Worm (Caenorhabditis elegans): Measurements from ENCODE around the gene F14F7.4.

Gene F14F7.4

DNA sequence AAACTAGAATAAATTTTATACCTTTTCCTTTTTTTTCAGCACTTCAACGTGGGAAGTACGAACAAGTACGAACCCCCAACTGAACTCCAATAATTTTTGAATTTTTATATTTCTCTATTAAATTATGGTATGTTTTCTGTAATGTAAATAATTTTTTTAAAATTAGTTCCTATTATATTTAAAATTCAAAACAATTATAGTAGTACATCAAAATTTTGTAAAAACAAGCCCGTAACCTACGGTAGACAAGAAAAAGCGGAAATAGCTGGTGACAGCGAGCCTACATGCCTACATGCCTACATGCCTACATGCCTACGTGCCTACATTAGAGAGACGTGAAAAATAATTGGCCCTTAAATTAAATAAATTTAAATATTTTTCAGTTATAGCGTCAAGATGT is 2.2 kb upstream of the F14F7.4 start, which contains the start of gene F14F7.5:
Gene F14F7.5 (plus strand): TSS at position 301 of the 400 bp plus-strand sequence.
- TF ChIP-seq pes-1 (GFP tag; IDR thresholded peaks at IDR 0.05): no peak
- no peak for TF ChIP-seq F13C5.2 (tag; optimal IDR thresholded peaks at IDR 0.05)
- no peak for TF ChIP-seq tbx-11 (GFP tag; IDR thresholded peaks at IDR 0.05)
- TF ChIP-seq hnd-1 (tag; optimal IDR thresholded peaks at IDR 0.05): no peak
- TF ChIP-seq aly-1 (tag; optimal IDR thresholded peaks at IDR 0.05): no peak
- TF ChIP-seq tra-4 (tag; optimal IDR thresholded peaks at IDR 0.05): no peak
- no peak for TF ChIP-seq flt-1 (GFP tag; IDR thresholded peaks at IDR 0.05)
- TF ChIP-seq tbx-37 (GFP tag; conservative IDR thresholded peaks at IDR 0.05): no peak
- TF ChIP-seq scrt-1 (GFP tag; IDR thresholded peaks at IDR 0.05): no peak
- TF ChIP-seq hmbx-1 (tag; optimal IDR thresholded peaks at IDR 0.05): no peak
- no peak for TF ChIP-seq hmg-4 (GFP tag; optimal IDR thresholded peaks at IDR 0.05)
- TF ChIP-seq ama-1 (optimal IDR thresholded peaks at IDR 0.05): no peak
- no peak for TF ChIP-seq ceh-13 (GFP tag; optimal IDR thresholded peaks at IDR 0.05)
- no peak for TF ChIP-seq sea-1 (GFP tag; conservative IDR thresholded peaks at IDR 0.05)
- no peak for TF ChIP-seq B0310.2 (tag; optimal IDR thresholded peaks at IDR 0.05)

DNA sequence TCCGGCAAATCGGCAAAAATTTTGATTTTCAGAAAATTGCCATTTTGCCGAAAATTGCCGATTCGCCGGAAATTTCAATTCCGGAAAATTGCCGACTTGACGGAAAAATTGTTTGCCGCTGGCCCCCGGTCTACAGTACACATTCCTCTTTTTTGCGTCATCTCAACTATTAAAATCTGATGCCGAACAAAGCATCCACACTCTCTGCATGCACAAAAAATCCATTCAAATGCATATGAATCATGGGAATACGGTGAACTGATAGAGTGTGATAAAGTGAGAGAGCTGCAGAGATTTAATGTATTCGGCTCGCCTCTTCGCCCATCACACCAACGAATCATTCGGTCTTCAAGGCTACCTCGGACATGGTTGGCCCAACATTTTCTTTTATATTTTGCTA is 1.0 kb upstream of the F14F7.4 start, which contains the start of gene F14F7.7:
Gene F14F7.7 (plus strand): TSS at position 354 of the 400 bp plus-strand sequence.
- no peak for TF ChIP-seq ama-1 (optimal IDR thresholded peaks at IDR 0.05)
- TF ChIP-seq hnd-1 (tag; optimal IDR thresholded peaks at IDR 0.05): no peak
- no peak for TF ChIP-seq ceh-36 (tag; optimal IDR thresholded peaks at IDR 0.05)
- TF ChIP-seq hmbx-1 (tag; optimal IDR thresholded peaks at IDR 0.05): no peak
- TF ChIP-seq sea-1 (GFP tag; conservative IDR thresholded peaks at IDR 0.05): no peak
- TF ChIP-seq tbx-11 (GFP tag; IDR thresholded peaks at IDR 0.05): no peak
- TF ChIP-seq tra-4 (tag; optimal IDR thresholded peaks at IDR 0.05): no peak
- TF ChIP-seq pes-1 (GFP tag; IDR thresholded peaks at IDR 0.05): no peak
- TF ChIP-seq F13C5.2 (tag; optimal IDR thresholded peaks at IDR 0.05): no peak
- TF ChIP-seq ets-7 (tag; optimal IDR thresholded peaks at IDR 0.05): no peak
- no peak for TF ChIP-seq scrt-1 (GFP tag; IDR thresholded peaks at IDR 0.05)
- TF ChIP-seq B0310.2 (tag; optimal IDR thresholded peaks at IDR 0.05): no peak
- no peak for TF ChIP-seq tbx-37 (GFP tag; conservative IDR thresholded peaks at IDR 0.05)
- no peak for TF ChIP-seq ceh-13 (GFP tag; optimal IDR thresholded peaks at IDR 0.05)
- TF ChIP-seq flt-1 (GFP tag; IDR thresholded peaks at IDR 0.05): no peak

DNA sequence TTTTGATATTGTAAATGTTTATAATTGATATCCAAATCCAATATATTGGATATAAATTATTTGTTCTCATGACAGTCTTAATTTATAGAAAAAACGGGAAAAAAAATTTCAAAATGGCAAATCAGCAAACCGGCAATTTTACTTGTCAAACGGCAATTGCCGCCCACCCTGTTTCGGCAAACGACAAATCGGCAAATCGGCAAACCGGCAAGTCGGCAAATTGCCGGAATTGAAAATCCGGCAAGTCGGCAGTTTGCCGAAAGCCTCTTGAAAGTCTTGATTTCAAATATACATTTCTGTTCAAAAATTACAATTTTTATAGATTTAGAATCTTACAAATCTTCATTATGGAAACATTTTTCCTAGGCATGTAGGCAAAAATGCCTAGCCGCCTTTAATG is 1.6 kb downstream of the F14F7.4 start:
- TF ChIP-seq hmbx-1 (tag; optimal IDR thresholded peaks at IDR 0.05): no peak
- no peak for TF ChIP-seq scrt-1 (GFP tag; IDR thresholded peaks at IDR 0.05)
- TF ChIP-seq ama-1 (optimal IDR thresholded peaks at IDR 0.05): no peak
- no peak for TF ChIP-seq ceh-36 (tag; optimal IDR thresholded peaks at IDR 0.05)
- no peak for TF ChIP-seq B0310.2 (tag; optimal IDR thresholded peaks at IDR 0.05)
- TF ChIP-seq ets-7 (tag; optimal IDR thresholded peaks at IDR 0.05): no peak
- TF ChIP-seq hmg-4 (GFP tag; optimal IDR thresholded peaks at IDR 0.05): no peak
- no peak for TF ChIP-seq pes-1 (GFP tag; IDR thresholded peaks at IDR 0.05)
- no peak for TF ChIP-seq F13C5.2 (tag; optimal IDR thresholded peaks at IDR 0.05)
- TF ChIP-seq ceh-13 (GFP tag; optimal IDR thresholded peaks at IDR 0.05): no peak
- TF ChIP-seq hnd-1 (tag; optimal IDR thresholded peaks at IDR 0.05): no peak
- TF ChIP-seq tbx-37 (GFP tag; conservative IDR thresholded peaks at IDR 0.05): no peak

DNA sequence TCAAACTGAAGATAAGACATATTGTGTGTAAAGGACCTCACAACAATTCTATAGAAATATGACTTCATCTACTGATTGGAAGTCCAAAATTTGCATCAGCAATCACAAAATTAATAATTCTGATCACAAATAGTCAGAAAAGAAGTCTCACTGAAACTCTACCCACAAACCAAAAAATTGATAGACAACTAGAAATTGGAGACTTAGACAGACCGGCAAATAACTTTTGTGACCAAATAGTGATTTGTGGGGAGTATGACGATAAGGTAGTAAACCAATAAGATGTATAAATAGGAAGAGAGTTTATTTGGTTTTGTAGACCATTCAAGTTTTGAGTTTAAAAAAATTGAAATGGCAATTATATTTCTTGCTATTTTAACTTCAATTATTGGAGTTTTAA is 5.2 kb downstream of the F14F7.4 start, which contains the start of gene cyp-13A12:
Gene cyp-13A12 (plus strand): TSS at position 267 of the 400 bp plus-strand sequence.
- TF ChIP-seq hmbx-1 (tag; optimal IDR thresholded peaks at IDR 0.05) (no peak), ceh-13 (GFP tag; optimal IDR thresholded peaks at IDR 0.05) (no peak), pes-1 (GFP tag; IDR thresholded peaks at IDR 0.05) (no peak), ceh-36 (tag; optimal IDR thresholded peaks at IDR 0.05) (no peak), ama-1 (optimal IDR thresholded peaks at IDR 0.05) (no peak), hmg-4 (GFP tag; optimal IDR thresholded peaks at IDR 0.05) (no peak), tra-4 (tag; optimal IDR thresholded peaks at IDR 0.05) (no peak), tbx-11 (GFP tag; IDR thresholded peaks at IDR 0.05) (no peak), aly-1 (tag; optimal IDR thresholded peaks at IDR 0.05) (no peak), tbx-37 (GFP tag; conservative IDR thresholded peaks at IDR 0.05) (no peak), hnd-1 (tag; optimal IDR thresholded peaks at IDR 0.05) (no peak)

DNA sequence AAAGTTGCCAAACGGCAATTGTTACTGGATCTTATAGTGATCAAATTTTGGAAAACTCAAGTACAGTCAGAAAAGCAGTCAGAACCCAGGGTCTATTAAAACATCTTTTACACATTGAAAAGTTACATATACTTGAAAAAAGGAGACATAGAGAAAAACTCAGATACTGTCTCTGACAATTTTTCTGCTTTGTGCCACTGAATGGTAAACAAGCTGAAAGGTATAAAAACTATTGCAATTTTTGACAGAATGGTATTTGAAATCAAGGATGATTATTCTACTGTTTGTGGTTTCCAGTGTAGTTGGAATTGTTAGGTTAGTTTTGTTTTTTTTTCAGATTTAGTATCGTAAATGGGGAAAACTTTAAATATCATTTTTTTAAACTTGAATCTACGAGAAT is 8.8 kb downstream of the F14F7.4 start, which contains the start of gene cyp-13A11:
Gene cyp-13A11 (plus strand): TSS at position 266 of the 400 bp plus-strand sequence.
- no peak for TF ChIP-seq tra-4 (tag; optimal IDR thresholded peaks at IDR 0.05)
- TF ChIP-seq ceh-13 (GFP tag; optimal IDR thresholded peaks at IDR 0.05): no peak
- no peak for TF ChIP-seq scrt-1 (GFP tag; IDR thresholded peaks at IDR 0.05)

DNA sequence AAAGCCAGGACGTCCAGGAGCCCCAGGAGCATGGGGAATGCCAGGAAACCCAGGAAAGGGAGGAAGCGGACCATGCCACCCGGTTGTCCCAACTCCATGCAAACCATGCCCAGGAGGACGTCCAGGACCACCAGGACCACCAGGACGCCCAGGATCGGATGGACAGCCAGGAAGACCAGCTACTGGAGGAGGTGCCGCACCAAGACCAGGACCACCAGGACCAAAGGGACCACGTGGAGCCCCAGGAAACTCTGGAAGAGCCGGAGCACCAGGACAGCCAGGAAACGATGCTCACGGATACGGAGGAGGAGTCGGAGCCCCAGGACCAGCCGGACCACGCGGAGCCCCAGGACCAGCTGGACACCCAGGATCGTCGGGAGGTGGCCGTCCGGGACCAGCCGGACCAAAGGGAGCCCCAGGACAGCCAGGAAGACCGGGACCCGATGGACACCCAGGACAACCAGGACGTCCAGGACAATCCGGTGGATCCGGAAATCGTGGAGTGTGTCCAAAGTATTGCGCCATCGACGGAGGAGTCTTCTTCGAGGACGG is 9.9 kb downstream of the F14F7.4 start:
- no peak for TF ChIP-seq ama-1 (optimal IDR thresholded peaks at IDR 0.05)
- no peak for TF ChIP-seq hmg-4 (GFP tag; optimal IDR thresholded peaks at IDR 0.05)
- TF ChIP-seq hnd-1 (tag; optimal IDR thresholded peaks at IDR 0.05): no peak
- no peak for TF ChIP-seq tra-4 (tag; optimal IDR thresholded peaks at IDR 0.05)
- no peak for TF ChIP-seq ets-7 (tag; optimal IDR thresholded peaks at IDR 0.05)
- no peak for TF ChIP-seq tbx-11 (GFP tag; IDR thresholded peaks at IDR 0.05)
- no peak for TF ChIP-seq sea-1 (GFP tag; conservative IDR thresholded peaks at IDR 0.05)
- no peak for TF ChIP-seq aly-1 (tag; optimal IDR thresholded peaks at IDR 0.05)
- no peak for TF ChIP-seq tbx-37 (GFP tag; conservative IDR thresholded peaks at IDR 0.05)
- TF ChIP-seq ceh-36 (tag; optimal IDR thresholded peaks at IDR 0.05): no peak
- no peak for TF ChIP-seq B0310.2 (tag; optimal IDR thresholded peaks at IDR 0.05)
- no peak for TF ChIP-seq pes-1 (GFP tag; IDR thresholded peaks at IDR 0.05)
- TF ChIP-seq ceh-13 (GFP tag; optimal IDR thresholded peaks at IDR 0.05): no peak
- TF ChIP-seq F13C5.2 (tag; optimal IDR thresholded peaks at IDR 0.05): no peak
- TF ChIP-seq flt-1 (GFP tag; IDR thresholded peaks at IDR 0.05): no peak
- TF ChIP-seq hmbx-1 (tag; optimal IDR thresholded peaks at IDR 0.05): no peak

DNA sequence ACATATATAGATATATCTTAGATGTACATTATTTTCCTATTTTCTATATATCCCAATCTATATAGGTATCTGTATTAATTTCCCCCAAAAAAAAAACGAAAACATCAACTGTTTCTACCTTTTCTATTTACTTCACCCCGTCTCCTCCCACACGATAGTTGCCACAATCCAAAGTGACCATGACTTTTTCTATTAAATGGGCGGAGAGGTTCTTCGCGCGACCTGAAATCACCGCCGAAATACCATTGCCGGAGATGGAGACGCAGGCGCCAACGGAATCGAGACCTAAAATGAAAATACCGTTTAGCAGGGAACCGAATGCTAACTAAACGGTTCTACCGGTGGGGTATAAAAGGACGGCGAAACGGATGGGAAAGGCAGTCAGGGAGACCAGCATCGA is 10.9 kb downstream of the F14F7.4 start, which contains the start of gene col-98:
Gene col-98 (plus strand): TSS at position 390 of the 400 bp plus-strand sequence.
- TF ChIP-seq hmg-4 (GFP tag; optimal IDR thresholded peaks at IDR 0.05): no peak
- no peak for TF ChIP-seq tra-4 (tag; optimal IDR thresholded peaks at IDR 0.05)
- TF ChIP-seq ama-1 (optimal IDR thresholded peaks at IDR 0.05): no peak
- TF ChIP-seq flt-1 (GFP tag; IDR thresholded peaks at IDR 0.05): no peak
- no peak for TF ChIP-seq ceh-36 (tag; optimal IDR thresholded peaks at IDR 0.05)
- TF ChIP-seq sea-1 (GFP tag; conservative IDR thresholded peaks at IDR 0.05): no peak
- no peak for TF ChIP-seq aly-1 (tag; optimal IDR thresholded peaks at IDR 0.05)
- TF ChIP-seq ceh-13 (GFP tag; optimal IDR thresholded peaks at IDR 0.05): no peak
- TF ChIP-seq pes-1 (GFP tag; IDR thresholded peaks at IDR 0.05): no peak
- TF ChIP-seq hmbx-1 (tag; optimal IDR thresholded peaks at IDR 0.05): no peak
- TF ChIP-seq tbx-11 (GFP tag; IDR thresholded peaks at IDR 0.05): no peak
- no peak for TF ChIP-seq tbx-37 (GFP tag; conservative IDR thresholded peaks at IDR 0.05)
- TF ChIP-seq hnd-1 (tag; optimal IDR thresholded peaks at IDR 0.05): no peak
- no peak for TF ChIP-seq B0310.2 (tag; optimal IDR thresholded peaks at IDR 0.05)
- TF ChIP-seq scrt-1 (GFP tag; IDR thresholded peaks at IDR 0.05): no peak
- TF ChIP-seq ets-7 (tag; optimal IDR thresholded peaks at IDR 0.05): no peak
- no peak for TF ChIP-seq F13C5.2 (tag; optimal IDR thresholded peaks at IDR 0.05)

Measured in whole organism, early embryonic.